Worm (Caenorhabditis elegans) whole organism, L2 larva: ENCODE results near the gene sea-2.

ENCODE experiments used
- F13H6.1 ChIP-seq: sonication (generic microtip); optimal IDR thresholded peaks from 2 replicates; lab custom pipeline; 2016; ENCODE audit warnings: missing genetic modification characterization, missing compliant biosample characterization
- ZK546.5 ChIP-seq: sonication (generic microtip); optimal IDR thresholded peaks from 2 replicates; lab custom pipeline; 2017; ENCODE audit warnings: missing biosample characterization, missing genetic modification characterization
- aly-2 ChIP-seq: fragments of 150-350 bp; optimal IDR thresholded peaks from 2 replicates; lab custom pipeline; 2014; ENCODE audit warnings: missing biosample characterization, missing genetic modification characterization
- ceh-16 ChIP-seq: fragments of 150-350 bp; optimal IDR thresholded peaks from 2 replicates; lab custom pipeline; 2014; ENCODE audit warnings: missing biosample characterization, missing genetic modification characterization
- ceh-82 ChIP-seq: fragments of 150-350 bp; optimal IDR thresholded peaks from 2 replicates; lab custom pipeline; 2014; ENCODE audit warnings: missing biosample characterization, missing genetic modification characterization
- crh-2 ChIP-seq: sonication (generic microtip); optimal IDR thresholded peaks from 2 replicates; lab custom pipeline; 2017; ENCODE audit warnings: missing biosample characterization, missing genetic modification characterization
- dmd-4 ChIP-seq: sonication (generic microtip); optimal IDR thresholded peaks from 2 replicates; lab custom pipeline; 2017; ENCODE audit warnings: missing biosample characterization, missing genetic modification characterization
- egl-27 ChIP-seq: sonication (generic microtip); optimal IDR thresholded peaks from 3 replicates; lab custom pipeline; 2017; ENCODE audit warnings: missing biosample characterization, missing genetic modification reagents, missing genetic modification characterization
- elt-1 ChIP-seq: fragments of 150-350 bp; optimal IDR thresholded peaks from 2 replicates; lab custom pipeline; 2014; ENCODE audit warnings: missing biosample characterization, missing genetic modification characterization
- elt-3 ChIP-seq: sonication (generic microtip); optimal IDR thresholded peaks from 2 replicates; lab custom pipeline; 2017; ENCODE audit warnings: missing biosample characterization, missing genetic modification characterization
- fos-1 ChIP-seq: fragments of 150-350 bp; optimal IDR thresholded peaks from 2 replicates; lab custom pipeline; 2014; ENCODE audit warnings: missing biosample characterization, missing genetic modification characterization
- gmeb-1 ChIP-seq: fragments of 150-350 bp; optimal IDR thresholded peaks from 2 replicates; lab custom pipeline; 2014; ENCODE audit warnings: missing biosample characterization, missing genetic modification characterization
- lin-11 ChIP-seq: fragments of 150-350 bp; sonication (generic microtip); optimal IDR thresholded peaks from 2 replicates; lab custom pipeline; 2014; ENCODE audit warnings: missing biosample characterization, missing genetic modification characterization, inconsistent platforms, mixed read lengths
- lin-39 ChIP-seq: fragments of 150-350 bp; optimal IDR thresholded peaks from 2 replicates; lab custom pipeline; 2014; ENCODE audit warnings: missing biosample characterization, missing genetic modification reagents, missing genetic modification characterization
- lsy-2 ChIP-seq, 2 experiments: fragments of 150-350 bp in 1 of 2; sonication (generic microtip) in 1 of 2; optimal IDR thresholded peaks; 2 replicates each; lab custom pipeline; 2014 to 2017; ENCODE audit warnings: missing biosample characterization in 2 of 2, missing genetic modification characterization in 2 of 2
- mdl-1 ChIP-seq, 2 experiments: fragments of 150-350 bp in 1 of 2; sonication (generic microtip) in 1 of 2; optimal IDR thresholded peaks; 2 replicates each; lab custom pipeline; 2017; ENCODE audit warnings: missing biosample characterization in 2 of 2, missing genetic modification characterization in 2 of 2
- nhr-10 ChIP-seq: sonication (generic microtip); optimal IDR thresholded peaks from 2 replicates; lab custom pipeline; 2017; ENCODE audit warnings: missing biosample characterization, missing genetic modification characterization
- nhr-11 ChIP-seq: fragments of 150-350 bp; optimal IDR thresholded peaks from 2 replicates; lab custom pipeline; 2014; ENCODE audit warnings: missing biosample characterization, missing genetic modification characterization
- nhr-12 ChIP-seq: fragments of 150-350 bp; optimal IDR thresholded peaks from 2 replicates; lab custom pipeline; 2014; ENCODE audit warnings: missing biosample characterization, missing genetic modification characterization
- nhr-23 ChIP-seq: fragments of 150-350 bp; optimal IDR thresholded peaks from 2 replicates; lab custom pipeline; 2014; ENCODE audit warnings: missing biosample characterization, missing genetic modification reagents, missing genetic modification characterization
- nhr-237 ChIP-seq: fragments of 150-350 bp; optimal IDR thresholded peaks from 2 replicates; lab custom pipeline; 2014; ENCODE audit warnings: missing biosample characterization, missing genetic modification characterization
- nhr-25 ChIP-seq: fragments of 150-350 bp; sonication (generic microtip); optimal IDR thresholded peaks from 3 replicates; lab custom pipeline; 2014; ENCODE audit warnings: missing biosample characterization, missing genetic modification characterization
- nhr-6 ChIP-seq: fragments of 150-350 bp; optimal IDR thresholded peaks from 2 replicates; lab custom pipeline; 2014; ENCODE audit warnings: missing biosample characterization, missing genetic modification characterization
- peb-1 ChIP-seq: fragments of 150-350 bp; optimal IDR thresholded peaks from 2 replicates; lab custom pipeline; 2014; ENCODE audit warnings: missing biosample characterization, missing genetic modification characterization
- sma-3 ChIP-seq: sonication (generic microtip); optimal IDR thresholded peaks from 2 replicates; lab custom pipeline; 2016; ENCODE audit warnings: missing genetic modification reagents, missing genetic modification characterization, missing compliant biosample characterization
- sma-9 ChIP-seq, 2 experiments: fragments of 150-350 bp in 1 of 2; sonication (generic microtip) in 1 of 2; optimal IDR thresholded peaks; 2 replicates each; lab custom pipeline; 2014 to 2016; ENCODE audit warnings: missing genetic modification characterization in 2 of 2, mild to moderate bottlenecking in 1 of 2, missing biosample characterization in 1 of 2, missing compliant biosample characterization in 1 of 2, missing genetic modification reagents in 1 of 2, moderate library complexity in 1 of 2
- snpc-4 ChIP-seq: fragments of 150-350 bp; optimal IDR thresholded peaks from 2 replicates; lab custom pipeline; 2014; ENCODE audit warnings: missing biosample characterization, missing genetic modification characterization
- unc-55 ChIP-seq: fragments of 150-350 bp; sonication (generic microtip); optimal IDR thresholded peaks from 3 replicates; lab custom pipeline; 2014; ENCODE audit warnings: missing biosample characterization, missing genetic modification reagents, missing genetic modification characterization
- unc-62 ChIP-seq: fragments of 150-350 bp; optimal IDR thresholded peaks from 2 replicates; lab custom pipeline; 2014; ENCODE audit warnings: missing biosample characterization, missing genetic modification reagents, missing genetic modification characterization
- zag-1 ChIP-seq: fragments of 150-350 bp; optimal IDR thresholded peaks from 2 replicates; lab custom pipeline; 2014; ENCODE audit warnings: missing biosample characterization, missing genetic modification characterization
- ztf-1 ChIP-seq: fragments of 200-800 bp; sonication (Bioruptor generic); conservative IDR thresholded peaks from 2 replicates; pipeline ENCODE4 v1.3.6; 2022; ENCODE audit warnings: missing genetic modification characterization, missing compliant biosample characterization
- ztf-11 ChIP-seq: sonication (generic microtip); optimal IDR thresholded peaks from 2 replicates; lab custom pipeline; 2017; ENCODE audit warnings: missing biosample characterization, missing genetic modification characterization

The sea-2 gene

ce11 chrII:3986906-3987305, 36.7 kb downstream of the sea-2 start, which contains the start of gene K10G6.5:
Gene K10G6.5 (plus strand): TSS chrII:3987250.
- TF ChIP-seq dmd-4, result no peak
- no peak for TF ChIP-seq F13H6.1 (tag; lab: Kevin White, UChicago)
- TF ChIP-seq fos-1, result peak; percentile 49

- TF ChIP-seq fos-1, result peak; percentile 78
- TF ChIP-seq crh-2 (tag; lab: Kevin White, UChicago), result peak; percentile 24
- TF ChIP-seq sma-9 (GFP tag; optimal IDR thresholded peaks at IDR 0.05; lab: Kevin White, UChicago), result peak; percentile 47
- no peak for TF ChIP-seq sma-9 (tag; optimal IDR thresholded peaks at IDR 0.05; lab: Kevin White, UChicago)
- peak; percentile 26 for TF ChIP-seq gmeb-1 (tag; lab: Kevin White, UChicago)
- TF ChIP-seq dmd-4, result no peak
- TF ChIP-seq, all 48 proteins: peak for 4
Observed at ce11 chrII:3989627-3990367, 39.6 kb downstream of the sea-2 start, which contains the start of gene Y14H12A.2. Gene Y14H12A.2 (minus strand): TSS chrII:3989677.

ce11 chrII:3990706-3991105, 40.5 kb downstream of the sea-2 start:
- TF ChIP-seq fos-1 (peak; percentile 81), zag-1 (tag; lab: Kevin White, UChicago) (no peak)
- TF ChIP-seq, all 48 proteins: peak for 1

ce11 chrII:3992029-3992428, 41.9 kb downstream of the sea-2 start:
- TF ChIP-seq fos-1 (peak; percentile 61), elt-3 (tag; lab: Kevin White, UChicago) (no peak)

- no peak for TF ChIP-seq fos-1
- no peak for TF ChIP-seq ZK546.5 (tag; lab: Kevin White, UChicago)
- no peak for TF ChIP-seq ceh-16 (tag; lab: Kevin White, UChicago)
- no peak for TF ChIP-seq ztf-11
- no peak for TF ChIP-seq sma-3 (GFP tag; lab: Kevin White, UChicago)
- TF ChIP-seq egl-27 (tag; lab: Kevin White, UChicago), result no peak
- no peak for TF ChIP-seq snpc-4
- no peak for TF ChIP-seq nhr-12
- no peak for TF ChIP-seq sma-9 (GFP tag; optimal IDR thresholded peaks at IDR 0.05; lab: Kevin White, UChicago)
- no peak for TF ChIP-seq sma-9 (tag; optimal IDR thresholded peaks at IDR 0.05; lab: Kevin White, UChicago)
- no peak for TF ChIP-seq lin-11 (tag; lab: Kevin White, UChicago)
- no peak for TF ChIP-seq ztf-1 (GFP tag; lab: Robert Waterston, UW)
- TF ChIP-seq nhr-25 (tag; lab: Kevin White, UChicago), result no peak
- no peak for TF ChIP-seq unc-55
- TF ChIP-seq lin-39, result no peak
- TF ChIP-seq peb-1 (tag; lab: Kevin White, UChicago), result no peak
- TF ChIP-seq lsy-2 (tag; optimal IDR thresholded peaks at IDR 0.05; lab: Kevin White, UChicago), result no peak
Observed at ce11 chrII:3992660-3993245, 42.6 kb downstream of the sea-2 start, which contains the start of gene Y14H12A.1. Gene Y14H12A.1 (plus strand): TSS chrII:3993195.

- no peak for TF ChIP-seq nhr-23 (tag; lab: Kevin White, UChicago)
- no peak for TF ChIP-seq mdl-1 (tag; optimal IDR thresholded peaks at IDR 0.05; lab: Kevin White, UChicago)
- no peak for TF ChIP-seq zag-1 (tag; lab: Kevin White, UChicago)
- peak; percentile 5 for TF ChIP-seq fos-1
- no peak for TF ChIP-seq nhr-11
- TF ChIP-seq aly-2 (tag; lab: Kevin White, UChicago), result no peak
- TF ChIP-seq gmeb-1 (tag; lab: Kevin White, UChicago), result no peak
- no peak for TF ChIP-seq elt-1 (tag; lab: Kevin White, UChicago)
Observed at ce11 chrII:3996005-3996404, 45.8 kb downstream of the sea-2 start, which contains the start of gene clc-22. Gene clc-22 (minus strand): TSS chrII:3996075.

ce11 chrII:3999537-3999936, 49.4 kb downstream of the sea-2 start:
- TF ChIP-seq nhr-10 (tag; lab: Kevin White, UChicago), result no peak
- TF ChIP-seq ceh-16 (tag; lab: Kevin White, UChicago), result no peak
- TF ChIP-seq unc-62 (GFP tag; lab: Kevin White, UChicago), result no peak
- TF ChIP-seq peb-1 (tag; lab: Kevin White, UChicago), result no peak
- TF ChIP-seq snpc-4, result no peak
- no peak for TF ChIP-seq unc-55
- no peak for TF ChIP-seq elt-1 (tag; lab: Kevin White, UChicago)
- TF ChIP-seq nhr-11, result no peak
- no peak for TF ChIP-seq ceh-82 (tag; lab: Kevin White, UChicago)
- no peak for TF ChIP-seq gmeb-1 (tag; lab: Kevin White, UChicago)
- no peak for TF ChIP-seq dmd-4
- no peak for TF ChIP-seq nhr-6 (tag; lab: Kevin White, UChicago)
- no peak for TF ChIP-seq nhr-237 (tag; lab: Kevin White, UChicago)
- TF ChIP-seq lin-11 (tag; lab: Kevin White, UChicago), result no peak
- no peak for TF ChIP-seq F13H6.1 (tag; lab: Kevin White, UChicago)
- TF ChIP-seq, all 48 proteins: peak for 0
